Worm (Caenorhabditis elegans) whole organism, L4 larva: ENCODE data around the gene T27E4.7.

Source experiments
- lin-15B ChIP-seq: fragments of 150-350 bp; sonication (generic microtip); optimal IDR thresholded peaks from 3 replicates; lab custom pipeline; 2014; ENCODE audit warnings: missing biosample characterization, missing genetic modification characterization
- mdt-29 ChIP-seq: fragments of 200-800 bp; sonication (Bioruptor generic); IDR thresholded peaks from 2 replicates; pipeline ENCODE4 v1.3.6; 2022; ENCODE audit warnings: missing genetic modification reagents, missing genetic modification characterization, missing compliant biosample characterization

Gene T27E4.7

ce11 chrV:9030248-9030647 lies 45.9 kb downstream of the T27E4.7 start, which contains the start of gene C25E10.5:
C25E10.5 (plus strand) TSS chrV:9030548.
- TF ChIP-seq lin-15B (tag; lab: Kevin White, UChicago) = no peak
- no peak for TF ChIP-seq mdt-29 (GFP tag; lab: Robert Waterston, UW)
